Worm (Caenorhabditis elegans) whole organism, L1 larva: ENCODE results near the gene ttr-24.

Experiments
- ama-1 ChIP-seq: fragments of 150-350 bp; optimal IDR thresholded peaks from 2 replicates; lab custom pipeline; 2014
- fkh-8 ChIP-seq: sonication (generic microtip); optimal IDR thresholded peaks from 2 replicates; lab custom pipeline; 2016; ENCODE audit warnings: mild to moderate bottlenecking, missing genetic modification characterization, missing compliant biosample characterization
- nhr-19 ChIP-seq: fragments of 200-800 bp; sonication (Bioruptor generic); conservative IDR thresholded peaks from 2 replicates; pipeline ENCODE4 v1.3.6; 2022; ENCODE audit warnings: missing genetic modification characterization, missing compliant biosample characterization
- nhr-28 ChIP-seq: fragments of 150-350 bp; optimal IDR thresholded peaks from 2 replicates; lab custom pipeline; 2014; ENCODE audit warnings: missing biosample characterization, missing genetic modification characterization
- snpc-4 ChIP-seq: fragments of 150-350 bp; optimal IDR thresholded peaks from 2 replicates; lab custom pipeline; 2014; ENCODE audit warnings: missing biosample characterization, missing genetic modification characterization
- sptf-1 ChIP-seq: fragments of 150-350 bp; optimal IDR thresholded peaks from 2 replicates; lab custom pipeline; 2014; ENCODE audit warnings: missing biosample characterization, missing genetic modification characterization
- unc-62 ChIP-seq: fragments of 150-350 bp; optimal IDR thresholded peaks from 2 replicates; lab custom pipeline; 2014; ENCODE audit warnings: missing biosample characterization, missing genetic modification reagents, missing genetic modification characterization

DNA sequence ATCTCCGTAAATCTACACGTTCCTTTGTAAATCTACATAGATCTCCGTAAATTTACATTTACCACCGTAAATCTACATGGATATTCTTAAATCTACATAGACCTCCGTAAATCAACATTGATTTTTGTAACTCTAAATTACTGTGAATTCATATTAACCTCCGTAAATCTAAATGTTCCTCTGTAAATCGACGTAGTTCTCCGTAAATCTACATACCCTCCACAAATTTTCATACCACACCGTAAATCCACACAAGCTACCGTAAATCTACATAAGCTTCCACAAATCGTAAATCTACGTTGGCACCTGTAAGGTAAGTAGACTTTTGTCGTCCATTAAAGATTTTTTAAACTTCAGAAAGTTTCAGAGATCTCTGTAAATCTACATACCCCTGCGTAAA, 28.7 kb upstream of the ttr-24 start:
- TF ChIP-seq sptf-1 (tag; lab: Kevin White, UChicago): no peak
- TF ChIP-seq unc-62 (GFP tag; lab: Kevin White, UChicago): no peak
- no peak for TF ChIP-seq nhr-19 (GFP tag; lab: Robert Waterston, UW)
- no peak for TF ChIP-seq ama-1 (lab: Kevin White, UChicago)
- TF ChIP-seq snpc-4 (tag; lab: Kevin White, UChicago): no peak
- TF ChIP-seq fkh-8 (tag; lab: Kevin White, UChicago): no peak
- no peak for TF ChIP-seq nhr-28 (tag; lab: Kevin White, UChicago)
